Fruit fly (Drosophila melanogaster): ENCODE results near the gene Pop1.

Pop1 gene

DNA sequence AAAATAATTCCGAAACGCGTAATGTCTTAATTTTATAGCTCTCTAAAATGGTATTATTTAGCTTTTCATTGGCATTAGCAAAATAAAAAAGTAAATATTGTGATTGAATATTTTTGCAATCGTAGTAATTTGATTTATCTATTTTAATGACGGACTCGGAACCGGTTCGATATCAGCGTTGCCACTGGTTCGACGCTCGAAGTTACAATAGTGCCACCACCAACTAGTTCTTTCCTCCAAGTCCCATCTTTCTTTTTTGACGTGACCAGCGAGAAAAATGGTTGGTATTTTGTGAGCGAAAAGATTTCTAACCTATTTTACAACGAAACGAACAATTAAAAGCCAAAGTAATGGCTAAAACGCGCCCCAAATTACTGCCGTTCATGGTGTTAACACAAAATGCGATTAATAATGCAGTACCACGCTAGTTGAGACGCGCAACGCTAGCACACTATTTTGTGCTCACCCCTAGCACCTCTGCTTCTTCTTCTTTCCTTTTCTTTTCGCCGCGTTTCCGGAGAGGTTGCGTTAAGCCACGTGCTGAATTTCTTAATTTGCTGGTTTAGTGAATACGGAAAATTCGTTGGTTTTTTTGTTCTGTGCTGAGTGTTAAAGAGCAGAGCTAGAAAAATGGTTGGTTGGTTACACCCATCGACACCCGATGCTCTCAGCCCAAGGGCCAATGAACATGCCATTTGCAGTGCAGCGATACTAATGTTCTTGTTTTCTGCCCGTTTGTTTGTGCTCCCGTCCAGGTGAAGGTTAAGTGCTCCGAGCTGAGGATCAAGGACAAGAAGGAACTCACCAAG lies 50.0 kb downstream of the Pop1 start, which contains the start of gene RpL35 (continued):
- TF ChIP-seq CoRest (tag; optimal IDR thresholded peaks at IDR 0.05), result no peak
- TF ChIP-seq CG11696 (GFP tag; IDR thresholded peaks at IDR 0.05), result no peak
- no peak for TF ChIP-seq CG31224 (GFP tag; IDR thresholded peaks at IDR 0.05)
- no peak for TF ChIP-seq Atf-2 (GFP tag; optimal IDR thresholded peaks at IDR 0.05)
- no peak for TF ChIP-seq hb (GFP tag; IDR thresholded peaks at IDR 0.05; ENCODE audit: partially characterized antibody)
- no peak for TF ChIP-seq CG30020 (tag; optimal IDR thresholded peaks at IDR 0.05)
- TF ChIP-seq PHDP (tag; optimal IDR thresholded peaks at IDR 0.05), result peak; percentile 49
- TF ChIP-seq gsb (GFP tag; IDR thresholded peaks at IDR 0.05), result no peak
- TF ChIP-seq CG10431 (GFP tag; optimal IDR thresholded peaks at IDR 0.05), result peak; percentile 43
- peak; percentile 43 for TF ChIP-seq kah (GFP tag; optimal IDR thresholded peaks at IDR 0.05)
- peak; percentile 60 for TF ChIP-seq CG4617 (GFP tag; optimal IDR thresholded peaks at IDR 0.05; ENCODE audit: borderline replicate concordance)
- TF ChIP-seq mam (GFP tag; optimal IDR thresholded peaks at IDR 0.05), result peak; percentile 32
- no peak for TF ChIP-seq h (optimal IDR thresholded peaks at IDR 0.05)
- peak; percentile 38 for TF ChIP-seq CG1233 (GFP tag; optimal IDR thresholded peaks at IDR 0.05)
- TF ChIP-seq tap (tag; optimal IDR thresholded peaks at IDR 0.05), result no peak
- TF ChIP-seq CG14710 (tag; optimal IDR thresholded peaks at IDR 0.05), result peak; percentile 37
- no peak for TF ChIP-seq CG32772 (GFP tag; IDR thresholded peaks at IDR 0.05)
- TF ChIP-seq dimm (GFP tag; IDR thresholded peaks at IDR 0.05), result no peak
- TF ChIP-seq CG42726 (GFP tag; IDR thresholded peaks at IDR 0.05; ENCODE audit: partially characterized antibody), result no peak
- TF ChIP-seq danr (GFP tag; IDR thresholded peaks at IDR 0.05), result no peak
- TF ChIP-seq D19A (tag; optimal IDR thresholded peaks at IDR 0.05), result no peak
- TF ChIP-seq CG30431 (GFP tag; optimal IDR thresholded peaks at IDR 0.05), result no peak
- peak; percentile 26 for TF ChIP-seq gcm2 (GFP tag; optimal IDR thresholded peaks at IDR 0.05)
- no peak for TF ChIP-seq CG10321 (GFP tag; IDR thresholded peaks at IDR 0.05)
- peak; percentile 17 for TF ChIP-seq Spps (tag; optimal IDR thresholded peaks at IDR 0.05)
- TF ChIP-seq nau (GFP tag; optimal IDR thresholded peaks at IDR 0.05), result peak; percentile 52
- TF ChIP-seq CG18599 (GFP tag; optimal IDR thresholded peaks at IDR 0.05), result peak; percentile 31
- no peak for TF ChIP-seq CG12744 (GFP tag; optimal IDR thresholded peaks at IDR 0.05)
- no peak for TF ChIP-seq onecut (GFP tag; IDR thresholded peaks at IDR 0.05)
- TF ChIP-seq scrt (GFP tag; optimal IDR thresholded peaks at IDR 0.05), result peak; percentile 56
- TF ChIP-seq Hey (tag; optimal IDR thresholded peaks at IDR 0.05), result no peak
- peak; percentile 43 for TF ChIP-seq Antp (GFP tag; optimal IDR thresholded peaks at IDR 0.05)
- TF ChIP-seq bigmax (GFP tag; optimal IDR thresholded peaks at IDR 0.05), result peak; percentile 77
- peak; percentile 56 for TF ChIP-seq wek (GFP tag; optimal IDR thresholded peaks at IDR 0.05)
- TF ChIP-seq eyg (GFP tag; optimal IDR thresholded peaks at IDR 0.05), result peak; percentile 30
- no peak for TF ChIP-seq CG32767 (GFP tag; IDR thresholded peaks at IDR 0.05)
- TF ChIP-seq CG10267 (tag; optimal IDR thresholded peaks at IDR 0.05), result peak; percentile 42
- TF ChIP-seq CG15011 (GFP tag; optimal IDR thresholded peaks at IDR 0.05), result no peak
- TF ChIP-seq odd (GFP tag; optimal IDR thresholded peaks at IDR 0.05), result peak; percentile 59
- TF ChIP-seq disco-r (GFP tag; optimal IDR thresholded peaks at IDR 0.05), result no peak
- no peak for TF ChIP-seq lmd (GFP tag; IDR thresholded peaks at IDR 0.05)
- TF ChIP-seq CG7372 (GFP tag; IDR thresholded peaks at IDR 0.05), result no peak
- TF ChIP-seq lola (GFP tag; optimal IDR thresholded peaks at IDR 0.05), result no peak
- no peak for TF ChIP-seq Hr78 (GFP tag; optimal IDR thresholded peaks at IDR 0.05)
- no peak; the same call in 2 of the 3 replicates for TF ChIP-seq zen2 (GFP tag; IDR thresholded peaks at IDR 0.05; ENCODE audit: partially characterized antibody)
- no peak for TF ChIP-seq crp (GFP tag; optimal IDR thresholded peaks at IDR 0.05)
- TF ChIP-seq chif (GFP tag; optimal IDR thresholded peaks at IDR 0.05), result no peak
- TF ChIP-seq ewg (GFP tag; optimal IDR thresholded peaks at IDR 0.05), result no peak
- TF ChIP-seq dmrt11E (tag; optimal IDR thresholded peaks at IDR 0.05), result no peak
